Worm (Caenorhabditis elegans): ENCODE data around the gene R11D1.12.

R11D1.12 gene

ce11 chrV:12754839-12755238 lies 29.0 kb upstream of the R11D1.12 start, which contains the start of gene gpa-13:
TSS of gene gpa-13 (minus strand) at chrV:12754939.
- TF ChIP-seq ztf-11 (tag; optimal IDR thresholded peaks at IDR 0.05) (no peak), egl-27 (tag; optimal IDR thresholded peaks at IDR 0.05) (no peak), lsy-2 (tag; optimal IDR thresholded peaks at IDR 0.05) (no peak), sup-37 (GFP tag; optimal IDR thresholded peaks at IDR 0.05) (no peak), ets-5 (GFP tag; IDR thresholded peaks at IDR 0.05) (no peak), nhr-28 (tag; optimal IDR thresholded peaks at IDR 0.05) (no peak), dsc-1 (tag; optimal IDR thresholded peaks at IDR 0.05) (no peak), skn-1 (tag; optimal IDR thresholded peaks at IDR 0.05) (no peak), Y116A8C.19 (tag; optimal IDR thresholded peaks at IDR 0.05; ENCODE audit: borderline replicate concordance) (no peak), lin-13 (GFP tag; optimal IDR thresholded peaks at IDR 0.05) (no peak), rnt-1 (tag; optimal IDR thresholded peaks at IDR 0.05) (no peak), lir-3 (tag; optimal IDR thresholded peaks at IDR 0.05; ENCODE audit: poor library complexity) (no peak), F16B12.6 (tag; optimal IDR thresholded peaks at IDR 0.05) (no peak), unc-30 (tag; optimal IDR thresholded peaks at IDR 0.05) (no peak), snpc-4 (tag; optimal IDR thresholded peaks at IDR 0.05) (no peak)

- no peak for TF ChIP-seq hlh-17 (GFP tag; optimal IDR thresholded peaks at IDR 0.05; ENCODE audit: borderline replicate concordance)
- no peak for TF ChIP-seq nhr-84 (tag; optimal IDR thresholded peaks at IDR 0.05)
- TF ChIP-seq unc-98 (GFP tag; IDR thresholded peaks at IDR 0.05) = no peak
- TF ChIP-seq nhr-85 (tag) = peak; percentile 25
- TF ChIP-seq dsc-1 (tag; optimal IDR thresholded peaks at IDR 0.05) = no peak
- no peak for TF ChIP-seq unc-62 (GFP tag; optimal IDR thresholded peaks at IDR 0.05)
- no peak for TF ChIP-seq aha-1 (tag; optimal IDR thresholded peaks at IDR 0.05)
- TF ChIP-seq nhr-90 (tag; optimal IDR thresholded peaks at IDR 0.05; ENCODE audit: poor library complexity) = no peak
- TF ChIP-seq jun-1 (tag; optimal IDR thresholded peaks at IDR 0.05) = no peak
- no peak for TF ChIP-seq pax-3 (tag; optimal IDR thresholded peaks at IDR 0.05)
- no peak for TF ChIP-seq mef-2 (tag; optimal IDR thresholded peaks at IDR 0.05)
- TF ChIP-seq fkh-10 (GFP tag; optimal IDR thresholded peaks at IDR 0.05) = no peak
- no peak for TF ChIP-seq xbp-1 (tag; optimal IDR thresholded peaks at IDR 0.05)
- peak; percentile 40 for TF ChIP-seq blmp-1 (tag; optimal IDR thresholded peaks at IDR 0.05)
- no peak for TF ChIP-seq fos-1 (tag; optimal IDR thresholded peaks at IDR 0.05)
- no peak for TF ChIP-seq lsy-2 (tag; optimal IDR thresholded peaks at IDR 0.05)
- no peak for TF ChIP-seq lin-13 (GFP tag; optimal IDR thresholded peaks at IDR 0.05)
Observed at ce11 chrV:12752407-12752806, 26.6 kb upstream of the R11D1.12 start, which contains the start of gene C15C8.8. TSS of gene C15C8.8 (minus strand) at chrV:12752507.

- TF ChIP-seq mdl-1 (tag; optimal IDR thresholded peaks at IDR 0.05) (no peak), dsc-1 (tag; optimal IDR thresholded peaks at IDR 0.05) (peak; percentile 87), skn-1 (tag; optimal IDR thresholded peaks at IDR 0.05) (no peak), fkh-4 (tag; optimal IDR thresholded peaks at IDR 0.05; ENCODE audit: borderline replicate concordance) (peak; percentile 83), aha-1 (tag; optimal IDR thresholded peaks at IDR 0.05) (no peak), Y116A8C.19 (tag; optimal IDR thresholded peaks at IDR 0.05; ENCODE audit: borderline replicate concordance) (no peak)
Observed at ce11 chrV:12751495-12752050, 25.8 kb upstream of the R11D1.12 start, which contains the start of gene C15C8.6. TSS of gene C15C8.6 (minus strand) at chrV:12751545.

- TF ChIP-seq nhr-71 (tag; optimal IDR thresholded peaks at IDR 0.05) (no peak), unc-130 (tag; optimal IDR thresholded peaks at IDR 0.05) (no peak), ceh-8 (GFP tag; optimal IDR thresholded peaks at IDR 0.05) (no peak), jun-1 (tag; optimal IDR thresholded peaks at IDR 0.05) (no peak), hpl-2 (GFP tag; optimal IDR thresholded peaks at IDR 0.05) (no peak), elt-3 (tag; optimal IDR thresholded peaks at IDR 0.05) (no peak), nhr-90 (tag; optimal IDR thresholded peaks at IDR 0.05; ENCODE audit: poor library complexity) (no peak), pqm-1 (tag; optimal IDR thresholded peaks at IDR 0.05) (no peak), lin-35 (GFP tag; optimal IDR thresholded peaks at IDR 0.05) (no peak), ceh-82 (tag; optimal IDR thresholded peaks at IDR 0.05) (no peak), fkh-10 (GFP tag; optimal IDR thresholded peaks at IDR 0.05) (no peak), nhr-77 (tag; optimal IDR thresholded peaks at IDR 0.05) (no peak), zag-1 (tag; optimal IDR thresholded peaks at IDR 0.05) (no peak), snu-23 (GFP tag; optimal IDR thresholded peaks at IDR 0.05) (no peak), efl-1 (optimal IDR thresholded peaks at IDR 0.05) (no peak), efl-1 (GFP tag; optimal IDR thresholded peaks at IDR 0.05 in 1 of 2) (no peak), nhr-20 (tag; optimal IDR thresholded peaks at IDR 0.05) (no peak)
Observed at ce11 chrV:12749558-12749957, 23.8 kb upstream of the R11D1.12 start.

All from whole organism, L1 larva.